Worm (Caenorhabditis elegans) whole organism, L4/young adult: ENCODE results near the gene nhr-72.

Experiments used
- W03F9.2 ChIP-seq: fragments of 150-350 bp; optimal IDR thresholded peaks from 2 replicates; lab custom pipeline; 2014; ENCODE audit warnings: missing biosample characterization, missing genetic modification characterization
- him-1 ChIP-seq: sonication (generic microtip); optimal IDR thresholded peaks from 2 replicates; lab custom pipeline; 2016; ENCODE audit warnings: missing genotype, missing genetic modification reagents, missing genetic modification characterization, missing compliant biosample characterization

DNA sequence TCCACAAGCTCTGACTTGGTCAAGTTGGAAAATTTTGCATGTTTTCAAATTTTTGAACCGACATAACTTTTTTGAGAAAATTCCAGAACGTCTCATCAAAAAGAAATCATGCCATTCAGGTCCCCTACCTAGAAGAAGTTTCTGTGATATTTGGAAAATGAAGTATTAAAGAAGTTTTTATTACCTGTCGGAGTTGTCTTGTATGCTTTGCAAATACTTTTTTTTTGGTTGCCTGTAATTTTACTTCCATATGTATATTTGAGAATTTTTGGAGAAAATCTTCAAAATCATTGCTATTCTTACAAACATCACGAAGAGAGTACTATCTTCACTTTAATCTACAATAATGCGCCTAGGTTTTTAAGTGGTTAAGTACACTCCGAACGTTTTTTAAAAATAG, at the start of gene nhr-72:
- no peak for TF ChIP-seq him-1
- no peak for TF ChIP-seq W03F9.2 (tag; lab: Kevin White, UChicago)
